Fruit fly (Drosophila melanogaster) whole organism, embryonic: ENCODE results near the gene HemK2.

Experiments
- Aef1 ChIP-seq: fragments of 200-800 bp; sonication (Bioruptor generic); IDR thresholded peaks from 3 replicates; pipeline ENCODE4 v1.3.6; 2022; ENCODE audit warnings: missing biosample characterization, missing genetic modification characterization
- B-H2 ChIP-seq: fragments of 200-800 bp; sonication (Bioruptor generic); optimal IDR thresholded peaks from 2 replicates; lab custom pipeline; 2018; ENCODE audit warnings: missing biosample characterization, mild to moderate bottlenecking, missing genetic modification characterization
- BEAF-32 ChIP-seq: fragments of 200-800 bp; sonication (Bioruptor generic); optimal IDR thresholded peaks from 3 replicates; lab custom pipeline; 2017; ENCODE audit warnings: missing biosample characterization, missing genetic modification characterization, mild to moderate bottlenecking, moderate library complexity, missing genetic modification reagents
- CG10543 ChIP-seq: fragments of 200-800 bp; sonication (Bioruptor generic); optimal IDR thresholded peaks from 3 replicates; lab custom pipeline; 2017; ENCODE audit warnings: missing biosample characterization, mild to moderate bottlenecking, missing genetic modification characterization, moderate library complexity
- CG10565 ChIP-seq: fragments of 200-800 bp; sonication (Bioruptor generic); optimal IDR thresholded peaks from 3 replicates; lab custom pipeline; 2016; ENCODE audit warnings: missing biosample characterization, mild to moderate bottlenecking, missing genetic modification characterization
- CG12219 ChIP-seq: fragments of 200-800 bp; sonication (Bioruptor generic); optimal IDR thresholded peaks from 3 replicates; lab custom pipeline; 2018; ENCODE audit warnings: missing biosample characterization, mild to moderate bottlenecking, missing genetic modification characterization
- CG13894 ChIP-seq: fragments of 200-800 bp; sonication (Bioruptor generic); optimal IDR thresholded peaks from 3 replicates; lab custom pipeline; 2018; ENCODE audit warnings: missing biosample characterization, mild to moderate bottlenecking, missing genetic modification characterization, moderate library complexity
- CG14014 ChIP-seq: fragments of 200-800 bp; sonication (Bioruptor generic); IDR thresholded peaks from 2 replicates; pipeline ENCODE4 v1.3.6; 2022; ENCODE audit warnings: missing biosample characterization, missing genetic modification characterization
- CG15011 ChIP-seq: fragments of 200-800 bp; sonication (Bioruptor generic); optimal IDR thresholded peaks from 3 replicates; lab custom pipeline; 2018; ENCODE audit warnings: missing biosample characterization, mild to moderate bottlenecking, missing genetic modification characterization
- CG1602 ChIP-seq: fragments of 200-800 bp; sonication (Bioruptor generic); optimal IDR thresholded peaks from 3 replicates; lab custom pipeline; 2016; ENCODE audit warnings: missing biosample characterization, missing genetic modification characterization
- CG17186 ChIP-seq: fragments of 200-800 bp; sonication (Bioruptor generic); optimal IDR thresholded peaks from 3 replicates; lab custom pipeline; 2017; ENCODE audit warnings: missing biosample characterization, missing genetic modification reagents, missing genetic modification characterization
- CG3065 ChIP-seq: fragments of 200-800 bp; sonication (Bioruptor generic); optimal IDR thresholded peaks from 2 replicates; lab custom pipeline; 2016; ENCODE audit warnings: missing biosample characterization, missing genetic modification characterization
- CG3163 ChIP-seq: fragments of 200-800 bp; sonication (Bioruptor generic); optimal IDR thresholded peaks from 3 replicates; lab custom pipeline; 2016; ENCODE audit warnings: missing biosample characterization, missing genetic modification characterization
- CG34376 ChIP-seq: fragments of 200-800 bp; sonication (Bioruptor generic); optimal IDR thresholded peaks from 2 replicates; lab custom pipeline; 2018; ENCODE audit warnings: missing biosample characterization, mild to moderate bottlenecking, missing genetic modification characterization
- CG4617 ChIP-seq: fragments of 200-800 bp; sonication (Bioruptor generic); optimal IDR thresholded peaks from 3 replicates; lab custom pipeline; 2016; ENCODE audit warnings: missing biosample characterization, missing genetic modification characterization, borderline replicate concordance
- CG4707 ChIP-seq: fragments of 200-800 bp; sonication (Bioruptor generic); optimal IDR thresholded peaks from 2 replicates; lab custom pipeline; 2018; ENCODE audit warnings: missing biosample characterization, mild to moderate bottlenecking, missing genetic modification characterization, moderate library complexity
- CG6765 ChIP-seq: fragments of 200-800 bp; sonication (Bioruptor generic); optimal IDR thresholded peaks from 3 replicates; lab custom pipeline; 2017; ENCODE audit warnings: missing biosample characterization, mild to moderate bottlenecking, missing genetic modification characterization
- CG7745 ChIP-seq: fragments of 200-800 bp; sonication (Bioruptor generic); optimal IDR thresholded peaks from 2 replicates; lab custom pipeline; 2018; ENCODE audit warnings: missing biosample characterization, mild to moderate bottlenecking, missing genetic modification characterization, moderate library complexity
- CG7928 ChIP-seq: fragments of 200-800 bp; sonication (Bioruptor generic); optimal IDR thresholded peaks from 2 replicates; lab custom pipeline; 2017; ENCODE audit warnings: missing biosample characterization, mild to moderate bottlenecking, missing genetic modification characterization
- CG7963 ChIP-seq: fragments of 200-800 bp; sonication (Bioruptor generic); IDR thresholded peaks from 3 replicates; pipeline ENCODE4 v1.3.6; 2022; ENCODE audit warnings: missing biosample characterization, missing genetic modification characterization; ENCODE audit not compliant: partially characterized antibody
- CG7987 ChIP-seq: fragments of 200-800 bp; sonication (Bioruptor generic); optimal IDR thresholded peaks from 2 replicates; lab custom pipeline; 2018; ENCODE audit warnings: missing biosample characterization, mild to moderate bottlenecking, missing genetic modification characterization, moderate library complexity
- CG8388 ChIP-seq: fragments of 200-800 bp; sonication (Bioruptor generic); optimal IDR thresholded peaks from 2 replicates; lab custom pipeline; 2019; ENCODE audit warnings: missing biosample characterization, mild to moderate bottlenecking, missing genetic modification characterization, moderate library complexity
- CG9727 ChIP-seq: fragments of 200-800 bp; sonication (Bioruptor generic); optimal IDR thresholded peaks from 3 replicates; lab custom pipeline; 2017; ENCODE audit warnings: missing biosample characterization, mild to moderate bottlenecking, missing genetic modification characterization
- CG9797 ChIP-seq: fragments of 200-800 bp; sonication (Bioruptor generic); optimal IDR thresholded peaks from 3 replicates; lab custom pipeline; 2018; ENCODE audit warnings: missing biosample characterization, mild to moderate bottlenecking, missing genetic modification characterization
- Dbx ChIP-seq: fragments of 200-800 bp; sonication (Bioruptor generic); IDR thresholded peaks from 3 replicates; pipeline ENCODE4 v1.3.6; 2022; ENCODE audit warnings: missing biosample characterization, missing genetic modification characterization
- Eip74EF ChIP-seq, 2 experiments: fragments of 200-800 bp in 1 of 2; fragments of >200 bp in 1 of 2; sonication (Bioruptor generic) in 1 of 2; optimal IDR thresholded peaks; 2 replicates each; lab custom pipeline; 2017 to 2019; ENCODE audit warnings: missing biosample characterization in 2 of 2, missing genetic modification characterization in 2 of 2, mild to moderate bottlenecking in 1 of 2, moderate library complexity in 1 of 2
- Gug ChIP-seq: fragments of 200-800 bp; sonication (Bioruptor generic); IDR thresholded peaks from 4 replicates; pipeline ENCODE4 v1.3.6; 2022; ENCODE audit warnings: missing biosample characterization, missing genetic modification characterization
- HLHmδ ChIP-seq: fragments of 200-800 bp; sonication (Bioruptor generic); optimal IDR thresholded peaks from 2 replicates; lab custom pipeline; 2018; ENCODE audit warnings: missing biosample characterization, mild to moderate bottlenecking, missing genetic modification characterization, moderate library complexity
- Hmr ChIP-seq: fragments of 200-800 bp; sonication (Bioruptor generic); optimal IDR thresholded peaks from 3 replicates; lab custom pipeline; 2017; ENCODE audit warnings: mild to moderate bottlenecking, missing biosample characterization, missing genetic modification reagents, missing genetic modification characterization
- Jarid2 ChIP-seq: fragments of 200-800 bp; sonication (Bioruptor generic); optimal IDR thresholded peaks from 3 replicates; lab custom pipeline; 2017; ENCODE audit warnings: mild to moderate bottlenecking, missing biosample characterization, missing genetic modification reagents, missing genetic modification characterization
- Lpt ChIP-seq: fragments of >200 bp; optimal IDR thresholded peaks from 2 replicates; lab custom pipeline; 2018; ENCODE audit warnings: missing biosample characterization, missing genetic modification characterization
- Mes4 ChIP-seq: fragments of 200-800 bp; sonication (Bioruptor generic); optimal IDR thresholded peaks from 2 replicates; lab custom pipeline; 2016; ENCODE audit warnings: missing biosample characterization, missing genetic modification characterization
- NK7.1 ChIP-seq: fragments of 200-800 bp; sonication (Bioruptor generic); optimal IDR thresholded peaks from 3 replicates; lab custom pipeline; 2016; ENCODE audit warnings: missing biosample characterization, missing genetic modification characterization
- Scr ChIP-seq: fragments of 200-800 bp; sonication (Bioruptor generic); IDR thresholded peaks from 2 replicates; pipeline ENCODE4 v1.3.6; 2022; ENCODE audit warnings: missing biosample characterization, missing genetic modification characterization; ENCODE audit not compliant: partially characterized antibody
- Sox100B ChIP-seq: fragments of 200-800 bp; sonication (Bioruptor generic); optimal IDR thresholded peaks from 3 replicates; lab custom pipeline; 2018; ENCODE audit warnings: missing biosample characterization, mild to moderate bottlenecking, missing genetic modification characterization
- Taf1 ChIP-seq: fragments of 200-800 bp; sonication (Bioruptor generic); IDR thresholded peaks from 2 replicates; pipeline ENCODE4 v1.3.6; 2022; ENCODE audit warnings: missing biosample characterization, missing genetic modification characterization
- ap ChIP-seq: fragments of 200-800 bp; sonication (Bioruptor generic); IDR thresholded peaks from 2 replicates; pipeline ENCODE4 v1.3.6; 2022; ENCODE audit warnings: missing biosample characterization, missing genetic modification characterization
- ftz-f1 ChIP-seq: fragments of 200-800 bp; sonication (Bioruptor generic); optimal IDR thresholded peaks from 2 replicates; lab custom pipeline; 2016; ENCODE audit warnings: missing biosample characterization, missing genetic modification characterization
- gfzf ChIP-seq: fragments of 200-800 bp; sonication (Bioruptor generic); optimal IDR thresholded peaks from 2 replicates; lab custom pipeline; 2016; ENCODE audit warnings: missing biosample characterization, mild to moderate bottlenecking, missing genetic modification characterization, moderate library complexity
- gsb ChIP-seq: fragments of 200-800 bp; sonication (Bioruptor generic); IDR thresholded peaks from 2 replicates; pipeline ENCODE4 v1.3.6; 2022; ENCODE audit warnings: missing biosample characterization, missing genetic modification characterization
- h ChIP-seq: fragments of >200 bp; optimal IDR thresholded peaks from 2 replicates; lab custom pipeline; 2017
- insv ChIP-seq, 2 experiments: fragments of 200-800 bp; sonication (Bioruptor generic); optimal IDR thresholded peaks; 3 replicates each; lab custom pipeline; 2016 to 2018; ENCODE audit warnings: missing biosample characterization in 2 of 2, missing genetic modification characterization in 2 of 2
- jing ChIP-seq: fragments of 200-800 bp; sonication (Bioruptor generic); optimal IDR thresholded peaks from 2 replicates; lab custom pipeline; 2018; ENCODE audit warnings: missing biosample characterization, mild to moderate bottlenecking, missing genetic modification characterization
- lmd ChIP-seq: fragments of 200-800 bp; sonication (Bioruptor generic); IDR thresholded peaks from 2 replicates; pipeline ENCODE4 v1.3.6; 2022; ENCODE audit warnings: missing biosample characterization, missing genetic modification characterization
- mld ChIP-seq: fragments of 200-800 bp; sonication (Bioruptor generic); IDR thresholded peaks from 3 replicates; pipeline ENCODE4 v1.3.6; 2022; ENCODE audit warnings: missing biosample characterization, missing genetic modification characterization; ENCODE audit not compliant: partially characterized antibody
- slbo ChIP-seq: fragments of 200-800 bp; sonication (Bioruptor generic); IDR thresholded peaks from 2 replicates; pipeline ENCODE4 v1.3.6; 2022; ENCODE audit warnings: missing biosample characterization, missing genetic modification characterization
- stwl ChIP-seq: fragments of 200-800 bp; sonication (Bioruptor generic); optimal IDR thresholded peaks from 3 replicates; lab custom pipeline; 2018; ENCODE audit warnings: missing biosample characterization, mild to moderate bottlenecking, missing genetic modification characterization, moderate library complexity
- zen ChIP-seq: fragments of 200-800 bp; sonication (Bioruptor generic); optimal IDR thresholded peaks from 3 replicates; lab custom pipeline; 2018; ENCODE audit warnings: missing biosample characterization, mild to moderate bottlenecking, missing genetic modification characterization, moderate library complexity
- zf30C ChIP-seq: fragments of 200-800 bp; sonication (Bioruptor generic); optimal IDR thresholded peaks from 3 replicates; lab custom pipeline; 2018; ENCODE audit warnings: missing biosample characterization, mild to moderate bottlenecking, missing genetic modification characterization

HemK2 gene

dm6 chr2L:2750337-2751084 is 9.0 kb downstream of the HemK2 start (continued):
- TF ChIP-seq ftz-f1 (GFP tag; lab: Kevin White, UChicago), result no peak
- peak; percentile 71 for TF ChIP-seq CG15011 (GFP tag; lab: Kevin White, UChicago)
- TF ChIP-seq B-H2 (GFP tag; lab: Kevin White, UChicago), result peak; percentile 80
- TF ChIP-seq stwl (tag; lab: Kevin White, UChicago), result peak; percentile 28
- peak; percentile 34 for TF ChIP-seq CG9797 (GFP tag; lab: Kevin White, UChicago)
- peak; percentile 64 for TF ChIP-seq CG1602 (GFP tag; lab: Kevin White, UChicago)
- no peak for TF ChIP-seq BEAF-32 (GFP tag; lab: Kevin White, UChicago)
- peak; percentile 84 for TF ChIP-seq CG10543 (GFP tag; lab: Kevin White, UChicago)
- no peak for TF ChIP-seq HLHmδ (GFP tag; lab: Kevin White, UChicago)
- TF ChIP-seq Scr, result no peak
- TF ChIP-seq CG7987 (GFP tag; lab: Kevin White, UChicago), result peak; percentile 86
- TF ChIP-seq Sox100B, result peak; percentile 81
- TF ChIP-seq CG4617 (GFP tag; lab: Kevin White, UChicago), result peak; percentile 8
- peak; percentile 73 for TF ChIP-seq NK7.1 (GFP tag; lab: Kevin White, UChicago)
- TF ChIP-seq h (lab: Kevin White, UChicago), result no peak
- TF ChIP-seq Dbx (GFP tag; lab: Robert Waterston, UW), result no peak
- no peak for TF ChIP-seq CG14014 (GFP tag; lab: Robert Waterston, UW)
- peak; percentile 96 for TF ChIP-seq zf30C (GFP tag; lab: Kevin White, UChicago)
- TF ChIP-seq CG9727, result peak; percentile 81
- no peak for TF ChIP-seq Taf1
- peak; percentile 30 for TF ChIP-seq CG4707
- peak; percentile 88 for TF ChIP-seq Gug (GFP tag; lab: Robert Waterston, UW)
- no peak for TF ChIP-seq CG10565 (GFP tag; lab: Kevin White, UChicago)
- no peak for TF ChIP-seq CG17186 (GFP tag; lab: Kevin White, UChicago)
- TF ChIP-seq CG7928 (GFP tag; lab: Kevin White, UChicago), result peak; percentile 61
- peak; percentile 26 for TF ChIP-seq CG3065
- TF ChIP-seq CG8388, result peak; percentile 48
- no peak for TF ChIP-seq CG7963
- TF ChIP-seq Jarid2 (GFP tag; lab: Kevin White, UChicago), result peak; percentile 64
- TF ChIP-seq ap (GFP tag; lab: Robert Waterston, UW), result no peak
- TF ChIP-seq Aef1 (GFP tag; lab: Robert Waterston, UW), result no peak
- TF ChIP-seq CG6765 (GFP tag; lab: Kevin White, UChicago), result peak; percentile 68
- peak in 1 of 2 experiments; percentile 29 for TF ChIP-seq insv (GFP tag; optimal IDR thresholded peaks at IDR 0.05; lab: Kevin White, UChicago)
- TF ChIP-seq slbo (GFP tag; lab: Robert Waterston, UW), result no peak
- TF ChIP-seq CG7745 (tag; lab: Kevin White, UChicago), result no peak
- TF ChIP-seq gsb, result no peak
- peak; percentile 76 for TF ChIP-seq CG34376
- TF ChIP-seq CG12219 (GFP tag; lab: Kevin White, UChicago), result peak; percentile 72
- TF ChIP-seq Hmr (GFP tag; lab: Kevin White, UChicago), result peak; percentile 80
- no peak for TF ChIP-seq mld (GFP tag; lab: Robert Waterston, UW)
- no peak for TF ChIP-seq lmd (GFP tag; lab: Robert Waterston, UW)
- peak; percentile 93 for TF ChIP-seq CG13894 (tag; lab: Kevin White, UChicago)
- peak in 1 of 2 experiments; percentile 83 for TF ChIP-seq Eip74EF (GFP tag; optimal IDR thresholded peaks at IDR 0.05; lab: Kevin White, UChicago)
- no peak for TF ChIP-seq Lpt (GFP tag; lab: Kevin White, UChicago)
- peak; percentile 48 for TF ChIP-seq jing
- TF ChIP-seq CG3163 (GFP tag; lab: Kevin White, UChicago), result peak; percentile 55
- peak; percentile 75 for TF ChIP-seq zen (tag; lab: Kevin White, UChicago)
- no peak for TF ChIP-seq gfzf (GFP tag; lab: Kevin White, UChicago)
- TF ChIP-seq Mes4 (GFP tag; lab: Kevin White, UChicago), result peak; percentile 74
